Worm (Caenorhabditis elegans): ENCODE results near the gene Y60C6A.3.

DNA sequence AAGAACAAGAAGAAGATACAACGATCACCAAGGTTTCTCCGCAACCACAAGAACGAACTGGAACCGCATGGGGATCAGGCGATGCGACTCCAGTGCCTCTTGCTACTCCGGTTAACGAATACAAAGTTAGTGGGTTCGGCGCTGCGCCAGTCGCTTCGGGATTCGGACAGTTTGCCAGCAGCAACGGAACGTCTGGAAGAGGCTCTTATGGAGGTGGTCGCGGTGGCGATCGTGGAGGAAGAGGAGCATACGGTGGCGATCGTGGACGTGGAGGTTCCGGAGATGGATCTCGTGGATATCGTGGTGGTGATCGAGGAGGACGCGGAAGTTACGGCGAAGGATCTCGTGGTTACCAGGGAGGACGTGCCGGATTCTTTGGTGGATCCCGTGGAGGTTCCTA is 27.6 kb upstream of the Y60C6A.3 start:
- TF ChIP-seq tra-4 (tag; optimal IDR thresholded peaks at IDR 0.05) (no peak), scrt-1 (GFP tag; IDR thresholded peaks at IDR 0.05) (no peak), ceh-36 (tag; optimal IDR thresholded peaks at IDR 0.05) (no peak), ama-1 (optimal IDR thresholded peaks at IDR 0.05) (no peak), tbx-37 (GFP tag; conservative IDR thresholded peaks at IDR 0.05) (no peak), hmbx-1 (tag; optimal IDR thresholded peaks at IDR 0.05) (no peak), aly-1 (tag; optimal IDR thresholded peaks at IDR 0.05) (no peak), F13C5.2 (tag; optimal IDR thresholded peaks at IDR 0.05) (no peak), flt-1 (GFP tag; IDR thresholded peaks at IDR 0.05) (no peak), ets-7 (tag; optimal IDR thresholded peaks at IDR 0.05) (no peak), ceh-13 (GFP tag; optimal IDR thresholded peaks at IDR 0.05) (no peak), tbx-11 (GFP tag; IDR thresholded peaks at IDR 0.05) (no peak), B0310.2 (tag; optimal IDR thresholded peaks at IDR 0.05) (no peak)

All from whole organism, early embryonic.